Worm (Caenorhabditis elegans) whole organism, early embryonic: ENCODE data around the gene srd-21.

Experiments used
- B0310.2 ChIP-seq: sonication (generic microtip); optimal IDR thresholded peaks from 2 replicates; lab custom pipeline; 2016; ENCODE audit warnings: mild to moderate bottlenecking, missing genetic modification characterization, missing compliant biosample characterization
- F13C5.2 ChIP-seq: sonication (generic microtip); optimal IDR thresholded peaks from 2 replicates; lab custom pipeline; 2017; ENCODE audit warnings: mild to moderate bottlenecking, missing genetic modification characterization, inconsistent platforms, missing compliant biosample characterization
- aly-1 ChIP-seq: sonication (generic microtip); optimal IDR thresholded peaks from 2 replicates; lab custom pipeline; 2016; ENCODE audit warnings: missing genetic modification characterization, missing compliant biosample characterization
- ama-1 ChIP-seq: fragments of 150-350 bp; optimal IDR thresholded peaks from 2 replicates; lab custom pipeline; 2014
- ceh-13 ChIP-seq: fragments of 200-800 bp; sonication (Bioruptor generic); optimal IDR thresholded peaks from 2 replicates; lab custom pipeline; 2018; ENCODE audit warnings: mild to moderate bottlenecking, missing genetic modification characterization, missing compliant biosample characterization
- flt-1 ChIP-seq: fragments of 200-800 bp; sonication (Bioruptor generic); IDR thresholded peaks from 2 replicates; pipeline ENCODE4 v1.3.6; 2022; ENCODE audit warnings: missing genetic modification characterization, missing compliant biosample characterization
- hmg-4 ChIP-seq: fragments of 200-800 bp; sonication (Bioruptor generic); optimal IDR thresholded peaks from 2 replicates; lab custom pipeline; 2018; ENCODE audit warnings: mild to moderate bottlenecking, missing genetic modification characterization, missing compliant biosample characterization
- scrt-1 ChIP-seq: fragments of 200-800 bp; sonication (Bioruptor generic); IDR thresholded peaks from 2 replicates; pipeline ENCODE4 v1.3.6; 2022; ENCODE audit warnings: missing genetic modification characterization, missing compliant biosample characterization
- sea-1 ChIP-seq: fragments of 200-800 bp; sonication (Bioruptor generic); conservative IDR thresholded peaks from 2 replicates; pipeline ENCODE4 v1.3.6; 2022; ENCODE audit warnings: missing genetic modification characterization, missing compliant biosample characterization
- tbx-11 ChIP-seq: fragments of 200-800 bp; sonication (Bioruptor generic); IDR thresholded peaks from 2 replicates; pipeline ENCODE4 v1.3.6; 2022; ENCODE audit warnings: missing genetic modification characterization, missing compliant biosample characterization
- tbx-37 ChIP-seq: fragments of 200-800 bp; sonication (Bioruptor generic); conservative IDR thresholded peaks from 2 replicates; pipeline ENCODE4 v1.3.6; 2022; ENCODE audit warnings: missing genetic modification reagents, missing genetic modification characterization, missing compliant biosample characterization

DNA sequence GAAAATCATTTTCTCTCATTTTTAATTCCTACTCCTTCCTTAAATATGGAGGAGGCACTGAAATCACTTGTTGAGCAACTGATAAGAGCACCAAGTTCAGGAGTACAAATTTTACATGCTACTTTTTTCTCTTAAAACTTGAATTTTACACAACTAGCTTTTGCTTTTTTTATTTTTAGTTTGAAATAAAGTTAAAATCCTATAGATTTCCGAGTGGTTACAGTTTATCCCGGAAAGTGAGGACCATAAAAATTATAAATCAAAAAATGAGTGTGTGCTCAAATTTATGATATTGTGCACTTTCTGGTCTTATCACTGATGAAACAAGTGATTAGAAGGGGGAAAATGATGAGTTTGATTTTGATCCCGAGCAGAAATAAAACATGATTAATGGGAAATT is 1.7 kb upstream of the srd-21 start, which contains the start of gene oac-53:
- TF ChIP-seq aly-1 (tag; lab: Kevin White, UChicago) = no peak
- no peak for TF ChIP-seq ama-1 (lab: Kevin White, UChicago)
- no peak for TF ChIP-seq B0310.2 (tag; lab: Kevin White, UChicago)
- TF ChIP-seq hmg-4 (GFP tag; lab: Kevin White, UChicago) = no peak
- no peak for TF ChIP-seq sea-1 (GFP tag; lab: Robert Waterston, UW)
- TF ChIP-seq F13C5.2 = no peak
- no peak for TF ChIP-seq flt-1 (GFP tag; lab: Robert Waterston, UW)
- no peak for TF ChIP-seq tbx-37
- TF ChIP-seq scrt-1 (GFP tag; lab: Robert Waterston, UW) = no peak
- TF ChIP-seq ceh-13 (GFP tag; lab: Kevin White, UChicago) = no peak
- no peak for TF ChIP-seq tbx-11 (GFP tag; lab: Robert Waterston, UW)
